Worm (Caenorhabditis elegans): ENCODE results near the gene ZK792.1.

Gene ZK792.1

ce11 chrIV:11635437-11636408 lies 23.9 kb upstream of the ZK792.1 start, which contains the start of gene mars-1 (continued):
- TF ChIP-seq lin-13 (GFP tag; optimal IDR thresholded peaks at IDR 0.05) (peak; percentile 64), ama-1 (optimal IDR thresholded peaks at IDR 0.05) (no peak), aly-2 (tag; optimal IDR thresholded peaks at IDR 0.05) (no peak), lin-38 (GFP tag; IDR thresholded peaks at IDR 0.05) (peak; percentile 96), daf-19 (GFP tag; conservative IDR thresholded peaks at IDR 0.05) (no peak), dmd-6 (GFP tag; IDR thresholded peaks at IDR 0.05) (0 out of 2 replicates have a peak, but pooled peaks have one; percentile 20), hlh-11 (tag; optimal IDR thresholded peaks at IDR 0.05) (peak; percentile 64), egl-27 (tag; optimal IDR thresholded peaks at IDR 0.05) (no peak), lin-29 (GFP tag; IDR thresholded peaks at IDR 0.05) (no peak), hmg-1.1 (GFP tag; IDR thresholded peaks at IDR 0.05) (0 out of 2 replicates have a peak, but pooled peaks have one; percentile 14), dpl-1 (GFP tag; optimal IDR thresholded peaks at IDR 0.05) (peak; percentile 62), daf-12 (tag; optimal IDR thresholded peaks at IDR 0.05) (no peak), zfp-2 (tag; optimal IDR thresholded peaks at IDR 0.05) (no peak), ctbp-1 (GFP tag; IDR thresholded peaks at IDR 0.05) (no peak), mes-2 (tag; optimal IDR thresholded peaks at IDR 0.05; ENCODE audit: poor library complexity, severe bottlenecking) (peak; percentile 82), attf-4 (tag; optimal IDR thresholded peaks at IDR 0.05) (no peak), aha-1 (tag) (no peak), dmd-9 (GFP tag; IDR thresholded peaks at IDR 0.05) (peak; percentile 36; the same call in 1 of the 2 replicates), vab-7 (GFP tag; IDR thresholded peaks at IDR 0.05) (no peak), cey-2 (tag; optimal IDR thresholded peaks at IDR 0.05; ENCODE audit: borderline replicate concordance, insufficient read depth) (no peak), ceh-82 (tag; optimal IDR thresholded peaks at IDR 0.05) (no peak), hlh-30 (tag; optimal IDR thresholded peaks at IDR 0.05; ENCODE audit: insufficient read depth) (peak; percentile 64), nhr-11 (tag; optimal IDR thresholded peaks at IDR 0.05) (peak; percentile 66), R02D3.7 (tag; optimal IDR thresholded peaks at IDR 0.05) (no peak), sdz-12 (GFP tag; optimal IDR thresholded peaks at IDR 0.05) (no peak), nhr-111 (GFP tag; optimal IDR thresholded peaks at IDR 0.05) (no peak), lir-3 (tag; optimal IDR thresholded peaks at IDR 0.05) (no peak), mdl-1 (tag; optimal IDR thresholded peaks at IDR 0.05) (peak in 1 of 2 experiments; percentile 15), snpc-1.2 (GFP tag; IDR thresholded peaks at IDR 0.05) (no peak), ceh-44 (GFP tag; IDR thresholded peaks at IDR 0.05) (0 out of 2 replicates have a peak, but pooled peaks have one; percentile 33), ceh-20 (GFP tag; IDR thresholded peaks at IDR 0.05) (no peak), Y105C5A.15 (GFP tag; IDR thresholded peaks at IDR 0.05) (no peak), T26A8.4 (GFP tag; IDR thresholded peaks at IDR 0.05) (no peak), nhr-6 (tag; optimal IDR thresholded peaks at IDR 0.05) (no peak), lsy-2 (tag; optimal IDR thresholded peaks at IDR 0.05) (peak; percentile 12 to 80), unc-130 (GFP tag; optimal IDR thresholded peaks at IDR 0.05) (peak; percentile 50), fos-1 (tag; optimal IDR thresholded peaks at IDR 0.05) (no peak), lim-7 (GFP tag; IDR thresholded peaks at IDR 0.05) (no peak), ceh-32 (tag; optimal IDR thresholded peaks at IDR 0.05; ENCODE audit: poor library complexity) (no peak), lin-39 (tag; optimal IDR thresholded peaks at IDR 0.05) (no peak), nhr-10 (tag; optimal IDR thresholded peaks at IDR 0.05) (no peak), dve-1 (tag; optimal IDR thresholded peaks at IDR 0.05; ENCODE audit: insufficient read depth) (peak; percentile 45), saeg-2 (GFP tag; IDR thresholded peaks at IDR 0.05) (no peak), nhr-28 (tag; optimal IDR thresholded peaks at IDR 0.05) (peak; percentile 41), rbr-2 (tag; optimal IDR thresholded peaks at IDR 0.05) (peak; percentile 62), F26F4.8 (GFP tag; conservative IDR thresholded peaks at IDR 0.05) (no peak), pha-4 (GFP tag; IDR thresholded peaks at IDR 0.05) (no peak), pha-4 (tag; optimal IDR thresholded peaks at IDR 0.05) (no peak), nhr-102 (tag; optimal IDR thresholded peaks at IDR 0.05) (no peak)

Measured in whole organism, L4 larva.